Worm (Caenorhabditis elegans) whole organism, young adult: Measurements from ENCODE around the gene F44F4.9.

Source experiments
- Y56A3A.18 ChIP-seq: fragments of 200-800 bp; sonication (Bioruptor generic); IDR thresholded peaks from 2 replicates; pipeline ENCODE4 v1.3.6; 2022; ENCODE audit warnings: missing genetic modification reagents, missing genetic modification characterization, missing compliant biosample characterization
- ceh-100 ChIP-seq: fragments of 200-800 bp; sonication (Bioruptor generic); IDR thresholded peaks from 2 replicates; pipeline ENCODE4 v1.3.6; 2022; ENCODE audit warnings: missing genetic modification reagents, missing genetic modification characterization, missing compliant biosample characterization
- ets-4 ChIP-seq: fragments of 200-800 bp; sonication (Bioruptor generic); optimal IDR thresholded peaks from 2 replicates; lab custom pipeline; 2018; ENCODE audit warnings: mild to moderate bottlenecking, missing genetic modification characterization, missing compliant biosample characterization
- gei-17 ChIP-seq: fragments of 200-800 bp; sonication (Bioruptor generic); optimal IDR thresholded peaks from 2 replicates; lab custom pipeline; 2018; ENCODE audit warnings: mild to moderate bottlenecking, missing genetic modification characterization, missing compliant biosample characterization
- rcor-1 ChIP-seq: fragments of 200-800 bp; sonication (Bioruptor generic); IDR thresholded peaks from 2 replicates; pipeline ENCODE4 v1.3.6; 2022; ENCODE audit warnings: missing genetic modification reagents, missing genetic modification characterization, missing compliant biosample characterization
- snpc-1.3 ChIP-seq: sonication (generic microtip); optimal IDR thresholded peaks from 2 replicates; lab custom pipeline; 2017; ENCODE audit warnings: missing genetic modification characterization, mild to moderate bottlenecking, missing compliant biosample characterization, antibody characterized with exemption, moderate library complexity, missing genotype, missing genetic modification reagents; ENCODE audit not compliant: insufficient read depth
- snpc-4 ChIP-seq, 5 experiments: fragments of 150-350 bp in 1 of 5; sonication (generic microtip) in 4 of 5; optimal IDR thresholded peaks; 2 replicates each; lab custom pipeline; 2014 to 2018; ENCODE audit warnings: missing genetic modification characterization in 5 of 5, missing biosample characterization in 3 of 5, antibody characterized with exemption in 2 of 5, mild to moderate bottlenecking in 2 of 5, missing compliant biosample characterization in 2 of 5, missing genotype in 2 of 5, moderate library complexity in 2 of 5, missing genetic modification reagents in 1 of 5
- ztf-3 ChIP-seq: fragments of 200-800 bp; sonication (Bioruptor generic); optimal IDR thresholded peaks from 2 replicates; lab custom pipeline; 2018; ENCODE audit warnings: mild to moderate bottlenecking, missing genetic modification characterization, missing compliant biosample characterization

DNA sequence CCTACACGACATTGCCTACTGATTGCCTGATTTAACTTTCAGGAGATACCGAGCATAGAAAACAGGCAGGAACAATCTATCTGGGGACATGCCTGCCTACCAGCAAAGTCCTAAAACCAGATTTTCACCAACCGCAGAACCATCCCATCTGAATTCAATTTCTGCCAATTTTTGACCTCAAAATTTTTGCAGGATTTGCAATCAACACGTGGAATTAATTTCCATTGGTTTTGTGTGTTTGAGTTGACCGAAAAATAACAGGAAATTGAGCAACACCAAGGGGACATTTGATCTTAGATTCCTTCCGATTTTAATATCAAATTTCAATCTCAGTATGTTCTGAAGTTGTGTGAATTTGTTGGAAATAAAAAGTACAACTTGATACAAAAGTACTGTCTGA lies 16.6 kb downstream of the F44F4.9 start:
- no peak for TF ChIP-seq rcor-1 (GFP tag; lab: Robert Waterston, UW)
- no peak for TF ChIP-seq ceh-100 (GFP tag; lab: Robert Waterston, UW)
- no peak for TF ChIP-seq snpc-1.3 (tag; lab: Kevin White, UChicago)
- TF ChIP-seq ztf-3 (GFP tag; lab: Kevin White, UChicago) = no peak
- no peak for TF ChIP-seq gei-17 (GFP tag; lab: Kevin White, UChicago)
- no peak for TF ChIP-seq snpc-4 (GFP tag; optimal IDR thresholded peaks at IDR 0.05; lab: Kevin White, UChicago)
- no peak for TF ChIP-seq snpc-4 (tag; optimal IDR thresholded peaks at IDR 0.05; lab: Kevin White, UChicago)
- no peak for TF ChIP-seq ets-4 (GFP tag; lab: Kevin White, UChicago)
- TF ChIP-seq Y56A3A.18 (GFP tag; lab: Robert Waterston, UW) = no peak
